Fruit fly (Drosophila melanogaster) whole organism, pupa: ENCODE data around the gene Hrb98DE.

Experiments
- CG13204 ChIP-seq: fragments of 200-800 bp; sonication (Bioruptor generic); optimal IDR thresholded peaks from 2 replicates; lab custom pipeline; 2018; ENCODE audit warnings: missing biosample characterization, mild to moderate bottlenecking, missing genetic modification characterization, moderate library complexity
- CG14655 ChIP-seq: fragments of 200-800 bp; sonication (Bioruptor generic); optimal IDR thresholded peaks from 3 replicates; lab custom pipeline; 2017; ENCODE audit warnings: mild to moderate bottlenecking, missing biosample characterization, missing genetic modification reagents, missing genetic modification characterization
- CG15710 ChIP-seq: fragments of 200-800 bp; sonication (Bioruptor generic); optimal IDR thresholded peaks from 2 replicates; lab custom pipeline; 2018; ENCODE audit warnings: missing biosample characterization, mild to moderate bottlenecking, missing genetic modification characterization, moderate library complexity
- CG17806 ChIP-seq: fragments of 200-800 bp; sonication (Bioruptor generic); optimal IDR thresholded peaks from 2 replicates; lab custom pipeline; 2018; ENCODE audit warnings: missing biosample characterization, mild to moderate bottlenecking, missing genetic modification characterization, moderate library complexity
- CG8159 ChIP-seq: fragments of 200-800 bp; sonication (Bioruptor generic); optimal IDR thresholded peaks from 3 replicates; lab custom pipeline; 2018; ENCODE audit warnings: missing biosample characterization, mild to moderate bottlenecking, missing genetic modification characterization, moderate library complexity
- CG9948 ChIP-seq: fragments of 200-800 bp; sonication (Bioruptor generic); optimal IDR thresholded peaks from 2 replicates; lab custom pipeline; 2018; ENCODE audit warnings: missing biosample characterization, mild to moderate bottlenecking, missing genetic modification characterization, moderate library complexity
- EcR ChIP-seq: fragments of 200-800 bp; sonication (Bioruptor generic); optimal IDR thresholded peaks from 3 replicates; lab custom pipeline; 2019; ENCODE audit warnings: missing biosample characterization, missing genetic modification characterization, mild to moderate bottlenecking, moderate library complexity, missing genetic modification reagents
- Ets98B ChIP-seq: fragments of 200-800 bp; sonication (Bioruptor generic); IDR thresholded peaks from 2 replicates; pipeline ENCODE4 v1.3.6; 2022; ENCODE audit warnings: missing biosample characterization, missing genetic modification characterization
- Pif1A ChIP-seq: fragments of 200-800 bp; sonication (Bioruptor generic); optimal IDR thresholded peaks from 3 replicates; lab custom pipeline; 2016; ENCODE audit warnings: missing biosample characterization, missing genetic modification characterization
- fd96Ca ChIP-seq: fragments of 200-800 bp; sonication (Bioruptor generic); IDR thresholded peaks from 3 replicates; pipeline ENCODE4 v1.3.6; 2022; ENCODE audit warnings: missing biosample characterization, missing genetic modification characterization
- gl ChIP-seq: fragments of 200-800 bp; sonication (Bioruptor generic); optimal IDR thresholded peaks from 2 replicates; lab custom pipeline; 2018; ENCODE audit warnings: missing biosample characterization, mild to moderate bottlenecking, missing genetic modification characterization
- rn ChIP-seq: fragments of 200-800 bp; sonication (Bioruptor generic); IDR thresholded peaks from 2 replicates; pipeline ENCODE4 v1.3.6; 2022; ENCODE audit warnings: missing biosample characterization, missing genetic modification characterization

Hrb98DE gene

DNA sequence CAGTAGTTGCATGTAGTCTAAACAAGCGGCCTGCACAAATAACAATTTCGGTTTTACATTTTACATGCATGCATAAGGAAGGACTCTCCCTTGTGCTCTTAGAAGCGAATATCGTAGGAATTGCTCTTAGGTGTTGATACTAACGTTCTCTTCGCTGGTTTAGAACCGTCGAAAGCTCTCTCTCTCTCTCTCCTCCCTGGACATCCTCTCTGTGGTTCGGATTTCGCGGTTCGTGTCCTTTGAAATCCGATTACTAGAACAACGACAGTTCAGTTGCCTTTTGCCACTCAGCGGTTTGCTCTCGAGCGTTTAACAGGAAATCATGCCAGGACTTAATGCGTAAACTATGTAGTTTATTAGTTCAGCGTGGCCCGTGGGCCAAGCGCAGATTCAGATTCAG is 55.0 kb downstream of the Hrb98DE start:
- TF ChIP-seq CG17806 (tag; lab: Kevin White, UChicago) (no peak), CG13204 (GFP tag; lab: Kevin White, UChicago) (no peak), fd96Ca (GFP tag; lab: Robert Waterston, UW) (no peak), Ets98B (GFP tag; lab: Robert Waterston, UW) (no peak), Pif1A (no peak), CG15710 (tag; lab: Kevin White, UChicago) (no peak), gl (tag; lab: Kevin White, UChicago) (no peak), rn (GFP tag; lab: Robert Waterston, UW) (no peak), EcR (GFP tag; lab: Kevin White, UChicago) (no peak), CG9948 (no peak), CG8159 (tag; lab: Kevin White, UChicago) (no peak), CG14655 (no peak)
